Fruit fly (Drosophila melanogaster) whole organism, embryonic: ENCODE data around the gene CG11596.

Experiments
- Antp ChIP-seq: fragments of 200-800 bp; sonication (Bioruptor generic); optimal IDR thresholded peaks from 3 replicates; lab custom pipeline; 2016; ENCODE audit warnings: missing biosample characterization, missing genetic modification characterization
- Bdp1 ChIP-seq: fragments of 200-800 bp; sonication (Bioruptor generic); optimal IDR thresholded peaks from 3 replicates; lab custom pipeline; 2016; ENCODE audit warnings: missing biosample characterization, missing genetic modification characterization
- CG10267 ChIP-seq: fragments of 200-800 bp; sonication (Bioruptor generic); optimal IDR thresholded peaks from 2 replicates; lab custom pipeline; 2018; ENCODE audit warnings: missing biosample characterization, mild to moderate bottlenecking, missing genetic modification characterization, moderate library complexity
- CG10366 ChIP-seq: fragments of 200-800 bp; sonication (Bioruptor generic); IDR thresholded peaks from 2 replicates; pipeline ENCODE4 v1.3.6; 2022; ENCODE audit warnings: missing biosample characterization, missing genetic modification characterization
- CG10543 ChIP-seq: fragments of 200-800 bp; sonication (Bioruptor generic); optimal IDR thresholded peaks from 3 replicates; lab custom pipeline; 2017; ENCODE audit warnings: missing biosample characterization, mild to moderate bottlenecking, missing genetic modification characterization, moderate library complexity
- CG10654 ChIP-seq: fragments of 200-800 bp; sonication (Bioruptor generic); optimal IDR thresholded peaks from 2 replicates; lab custom pipeline; 2016; ENCODE audit warnings: missing biosample characterization, missing genetic modification characterization
- CG11560 ChIP-seq: fragments of 200-800 bp; sonication (Bioruptor generic); IDR thresholded peaks from 3 replicates; pipeline ENCODE4 v1.3.6; 2022; ENCODE audit warnings: missing biosample characterization, missing genetic modification characterization
- CG14860 ChIP-seq: fragments of 200-800 bp; sonication (Bioruptor generic); IDR thresholded peaks from 3 replicates; pipeline ENCODE4 v1.3.6; 2022; ENCODE audit warnings: missing biosample characterization, missing genetic modification characterization; ENCODE audit not compliant: partially characterized antibody
- CG16815 ChIP-seq: fragments of 200-800 bp; sonication (Bioruptor generic); optimal IDR thresholded peaks from 3 replicates; lab custom pipeline; 2017; ENCODE audit warnings: missing biosample characterization, mild to moderate bottlenecking, missing genetic modification characterization
- CG17385 ChIP-seq: fragments of 200-800 bp; sonication (Bioruptor generic); optimal IDR thresholded peaks from 3 replicates; lab custom pipeline; 2018; ENCODE audit warnings: missing biosample characterization, mild to moderate bottlenecking, missing genetic modification characterization
- CG1832 ChIP-seq: fragments of 200-800 bp; sonication (Bioruptor generic); optimal IDR thresholded peaks from 2 replicates; lab custom pipeline; 2017; ENCODE audit warnings: missing biosample characterization, mild to moderate bottlenecking, missing genetic modification characterization, inconsistent platforms
- CG18619 ChIP-seq: fragments of 200-800 bp; sonication (Bioruptor generic); optimal IDR thresholded peaks from 3 replicates; lab custom pipeline; 2017; ENCODE audit warnings: missing biosample characterization, mild to moderate bottlenecking, missing genetic modification characterization
- CG2202 ChIP-seq: fragments of 200-800 bp; sonication (Bioruptor generic); optimal IDR thresholded peaks from 2 replicates; lab custom pipeline; 2018; ENCODE audit warnings: missing biosample characterization, mild to moderate bottlenecking, missing genetic modification characterization
- CG30403 ChIP-seq: fragments of 200-800 bp; sonication (Bioruptor generic); optimal IDR thresholded peaks from 3 replicates; lab custom pipeline; 2016; ENCODE audit warnings: missing biosample characterization, missing genetic modification characterization
- CG3065 ChIP-seq: fragments of 200-800 bp; sonication (Bioruptor generic); optimal IDR thresholded peaks from 2 replicates; lab custom pipeline; 2016; ENCODE audit warnings: missing biosample characterization, missing genetic modification characterization
- CG31224 ChIP-seq: fragments of 200-800 bp; sonication (Bioruptor generic); IDR thresholded peaks from 2 replicates; pipeline ENCODE4 v1.3.6; 2022; ENCODE audit warnings: missing biosample characterization, missing genetic modification characterization
- CG33213 ChIP-seq: fragments of 200-800 bp; sonication (Bioruptor generic); optimal IDR thresholded peaks from 3 replicates; lab custom pipeline; 2016; ENCODE audit warnings: missing biosample characterization, missing genetic modification characterization
- CG34376 ChIP-seq: fragments of 200-800 bp; sonication (Bioruptor generic); optimal IDR thresholded peaks from 2 replicates; lab custom pipeline; 2018; ENCODE audit warnings: missing biosample characterization, mild to moderate bottlenecking, missing genetic modification characterization
- CG4617 ChIP-seq: fragments of 200-800 bp; sonication (Bioruptor generic); optimal IDR thresholded peaks from 3 replicates; lab custom pipeline; 2016; ENCODE audit warnings: missing biosample characterization, missing genetic modification characterization, borderline replicate concordance
- CG5953 ChIP-seq: fragments of 200-800 bp; sonication (Bioruptor generic); IDR thresholded peaks from 2 replicates; pipeline ENCODE4 v1.3.6; 2022; ENCODE audit warnings: missing biosample characterization, missing genetic modification characterization
- CG7357 ChIP-seq: fragments of 200-800 bp; sonication (Bioruptor generic); IDR thresholded peaks from 3 replicates; pipeline ENCODE4 v1.3.6; 2022; ENCODE audit warnings: missing biosample characterization, missing genetic modification characterization
- CG7963 ChIP-seq: fragments of 200-800 bp; sonication (Bioruptor generic); IDR thresholded peaks from 3 replicates; pipeline ENCODE4 v1.3.6; 2022; ENCODE audit warnings: missing biosample characterization, missing genetic modification characterization; ENCODE audit not compliant: partially characterized antibody
- CG7987 ChIP-seq: fragments of 200-800 bp; sonication (Bioruptor generic); optimal IDR thresholded peaks from 2 replicates; lab custom pipeline; 2018; ENCODE audit warnings: missing biosample characterization, mild to moderate bottlenecking, missing genetic modification characterization, moderate library complexity
- Dip2 ChIP-seq: fragments of 200-800 bp; sonication (Bioruptor generic); IDR thresholded peaks from 2 replicates; pipeline ENCODE4 v1.3.6; 2022; ENCODE audit warnings: missing biosample characterization, missing genetic modification characterization
- Doc3 ChIP-seq: fragments of 200-800 bp; sonication (Bioruptor generic); IDR thresholded peaks from 3 replicates; pipeline ENCODE4 v1.3.6; 2022; ENCODE audit warnings: missing biosample characterization, missing genetic modification characterization; ENCODE audit not compliant: partially characterized antibody
- Ets65A ChIP-seq: fragments of 200-800 bp; sonication (Bioruptor generic); peaks from one replicate; lab custom pipeline; 2016; ENCODE audit warnings: missing biosample characterization, missing genetic modification characterization
- HLH4C ChIP-seq: fragments of 200-800 bp; sonication (Bioruptor generic); IDR thresholded peaks from 3 replicates; pipeline ENCODE4 v1.3.6; 2022; ENCODE audit warnings: missing biosample characterization, missing genetic modification characterization; ENCODE audit not compliant: partially characterized antibody
- HLH54F ChIP-seq: fragments of 200-800 bp; sonication (Bioruptor generic); optimal IDR thresholded peaks from 3 replicates; lab custom pipeline; 2016; ENCODE audit warnings: missing biosample characterization, missing genetic modification characterization
- Lhr ChIP-seq: fragments of 200-800 bp; sonication (Bioruptor generic); optimal IDR thresholded peaks from 3 replicates; lab custom pipeline; 2017; ENCODE audit warnings: mild to moderate bottlenecking, missing biosample characterization, missing genetic modification reagents, missing genetic modification characterization
- Nf-YC ChIP-seq: fragments of 200-800 bp; optimal IDR thresholded peaks from 3 replicates; lab custom pipeline; 2019; ENCODE audit warnings: missing biosample characterization, mild to moderate bottlenecking, missing genetic modification characterization, moderate library complexity
- Opbp ChIP-seq: fragments of 200-800 bp; sonication (Bioruptor generic); IDR thresholded peaks from 3 replicates; pipeline ENCODE4 v1.3.6; 2022; ENCODE audit warnings: missing biosample characterization, missing genetic modification characterization; ENCODE audit not compliant: partially characterized antibody
- Rx ChIP-seq: fragments of 200-800 bp; sonication (Bioruptor generic); IDR thresholded peaks from 2 replicates; pipeline ENCODE4 v1.3.6; 2022; ENCODE audit warnings: missing biosample characterization, missing genetic modification characterization
- Sox100B ChIP-seq: fragments of 200-800 bp; sonication (Bioruptor generic); optimal IDR thresholded peaks from 3 replicates; lab custom pipeline; 2018; ENCODE audit warnings: missing biosample characterization, mild to moderate bottlenecking, missing genetic modification characterization
- Taf1 ChIP-seq: fragments of 200-800 bp; sonication (Bioruptor generic); IDR thresholded peaks from 2 replicates; pipeline ENCODE4 v1.3.6; 2022; ENCODE audit warnings: missing biosample characterization, missing genetic modification characterization
- amos ChIP-seq: fragments of 200-800 bp; sonication (Bioruptor generic); IDR thresholded peaks from 2 replicates; pipeline ENCODE4 v1.3.6; 2022; ENCODE audit warnings: missing biosample characterization, missing genetic modification characterization; ENCODE audit not compliant: partially characterized antibody
- az2 ChIP-seq: fragments of 200-800 bp; sonication (Bioruptor generic); optimal IDR thresholded peaks from 3 replicates; lab custom pipeline; 2016; ENCODE audit warnings: missing biosample characterization, missing genetic modification characterization
- chn ChIP-seq: fragments of 200-800 bp; sonication (Bioruptor generic); optimal IDR thresholded peaks from 2 replicates; lab custom pipeline; 2016; ENCODE audit warnings: missing biosample characterization, missing genetic modification characterization
- fd64A ChIP-seq: fragments of 200-800 bp; sonication (Bioruptor generic); optimal IDR thresholded peaks from 3 replicates; lab custom pipeline; 2018; ENCODE audit warnings: missing biosample characterization, mild to moderate bottlenecking, missing genetic modification characterization
- fu2 ChIP-seq: fragments of 200-800 bp; sonication (Bioruptor generic); optimal IDR thresholded peaks from 2 replicates; lab custom pipeline; 2016; ENCODE audit warnings: missing biosample characterization, missing genetic modification characterization
- gsb ChIP-seq: fragments of 200-800 bp; sonication (Bioruptor generic); IDR thresholded peaks from 2 replicates; pipeline ENCODE4 v1.3.6; 2022; ENCODE audit warnings: missing biosample characterization, missing genetic modification characterization
- kay ChIP-seq: fragments of 200-800 bp; sonication (Bioruptor generic); optimal IDR thresholded peaks from 2 replicates; lab custom pipeline; 2016; ENCODE audit warnings: missing biosample characterization, missing genetic modification characterization
- lab ChIP-seq: fragments of 200-800 bp; sonication (Bioruptor generic); optimal IDR thresholded peaks from 3 replicates; lab custom pipeline; 2017; ENCODE audit warnings: missing biosample characterization, missing genetic modification characterization, mild to moderate bottlenecking, moderate library complexity, missing genetic modification reagents
- ranshi ChIP-seq: fragments of 200-800 bp; sonication (Bioruptor generic); IDR thresholded peaks from 2 replicates; pipeline ENCODE4 v1.3.6; 2022; ENCODE audit warnings: missing biosample characterization, missing genetic modification characterization
- seq ChIP-seq: fragments of 200-800 bp; sonication (Bioruptor generic); IDR thresholded peaks from 2 replicates; pipeline ENCODE4 v1.3.6; 2022; ENCODE audit warnings: missing biosample characterization, missing genetic modification characterization
- sim ChIP-seq: fragments of 200-800 bp; sonication (Bioruptor generic); IDR thresholded peaks from 2 replicates; pipeline ENCODE4 v1.3.6; 2022; ENCODE audit warnings: missing biosample characterization, missing genetic modification characterization
- sna ChIP-seq: fragments of 200-800 bp; sonication (Bioruptor generic); IDR thresholded peaks from 2 replicates; pipeline ENCODE4 v1.3.6; 2022; ENCODE audit warnings: missing biosample characterization, missing genetic modification characterization; ENCODE audit not compliant: partially characterized antibody
- tap ChIP-seq: fragments of 200-800 bp; optimal IDR thresholded peaks from 3 replicates; lab custom pipeline; 2019; ENCODE audit warnings: missing biosample characterization, mild to moderate bottlenecking, missing genetic modification characterization, moderate library complexity
- unpg ChIP-seq: fragments of 200-800 bp; sonication (Bioruptor generic); optimal IDR thresholded peaks from 3 replicates; lab custom pipeline; 2018; ENCODE audit warnings: missing biosample characterization, mild to moderate bottlenecking, missing genetic modification characterization, moderate library complexity
- z ChIP-seq: fragments of 200-800 bp; sonication (Bioruptor generic); IDR thresholded peaks from 3 replicates; pipeline ENCODE4 v1.3.6; 2022; ENCODE audit warnings: missing biosample characterization, missing genetic modification characterization

Gene CG11596

dm6 chrX:1943337-1944244 lies 16.1 kb downstream of the CG11596 start (continued):
- TF ChIP-seq seq (no peak), Rx (GFP tag; lab: Robert Waterston, UW) (no peak), CG34376 (GFP tag; lab: Kevin White, UChicago) (no peak), fu2 (GFP tag; lab: Kevin White, UChicago) (peak; percentile 40), CG7357 (no peak), Lhr (GFP tag; lab: Kevin White, UChicago) (peak; percentile 28), Dip2 (GFP tag; lab: Robert Waterston, UW) (no peak), HLH54F (GFP tag; lab: Kevin White, UChicago) (peak; percentile 67), Opbp (GFP tag; lab: Robert Waterston, UW) (no peak), CG5953 (GFP tag; lab: Robert Waterston, UW) (no peak), kay (peak; percentile 37), fd64A (GFP tag; lab: Kevin White, UChicago) (peak; percentile 48), CG7963 (GFP tag; lab: Robert Waterston, UW) (no peak), CG1832 (no peak), z (GFP tag; lab: Robert Waterston, UW) (no peak), CG10654 (GFP tag; lab: Kevin White, UChicago) (peak; percentile 44), lab (GFP tag; lab: Kevin White, UChicago) (peak; percentile 61), CG7987 (GFP tag; lab: Kevin White, UChicago) (no peak), CG10366 (GFP tag; lab: Robert Waterston, UW) (no peak; the same call in 1 of the 2 replicates), Taf1 (no peak), CG17385 (GFP tag; lab: Kevin White, UChicago) (peak; percentile 74), Nf-YC (peak; percentile 49), Bdp1 (GFP tag; lab: Kevin White, UChicago) (no peak), Antp (GFP tag; lab: Kevin White, UChicago) (peak; percentile 46), chn (GFP tag; lab: Kevin White, UChicago) (peak; percentile 73), CG10267 (peak; percentile 63), amos (GFP tag; lab: Robert Waterston, UW) (no peak), CG16815 (peak; percentile 71), CG11560 (tag; lab: Robert Waterston, UW) (no peak), sim (GFP tag; lab: Robert Waterston, UW) (no peak), CG4617 (GFP tag; lab: Kevin White, UChicago) (no peak), sna (GFP tag; lab: Robert Waterston, UW) (no peak), gsb (GFP tag; lab: Robert Waterston, UW) (no peak), tap (tag; lab: Kevin White, UChicago) (peak; percentile 33), az2 (peak; percentile 60), CG30403 (GFP tag; lab: Kevin White, UChicago) (peak; percentile 75), CG18619 (GFP tag; lab: Kevin White, UChicago) (peak; percentile 72), CG3065 (no peak), CG33213 (GFP tag; lab: Kevin White, UChicago) (peak; percentile 41), CG10543 (peak; percentile 52), Ets65A (GFP tag; lab: Kevin White, UChicago) (peak; percentile 93), ranshi (GFP tag; lab: Robert Waterston, UW) (0 out of 2 replicates have a peak, but pooled peaks have one; percentile 50), Doc3 (GFP tag; lab: Robert Waterston, UW) (no peak), CG2202 (tag; lab: Kevin White, UChicago) (peak; percentile 59), CG31224 (0 out of 2 replicates have a peak, but pooled peaks have one; percentile 7), CG14860 (GFP tag; lab: Robert Waterston, UW) (no peak), unpg (GFP tag; lab: Kevin White, UChicago) (peak; percentile 72), Sox100B (GFP tag; lab: Kevin White, UChicago) (peak; percentile 83), HLH4C (GFP tag; lab: Robert Waterston, UW) (no peak)
